Fruit fly (Drosophila melanogaster) whole organism, embryonic: ENCODE measurements around the gene aru.

Experiments
- Awh ChIP-seq: fragments of 200-800 bp; sonication (Bioruptor generic); IDR thresholded peaks from 2 replicates; pipeline ENCODE4, ENCODE4 v1.3.6; 2022; ENCODE audit warnings: missing biosample characterization, missing genetic modification characterization
- Bgb ChIP-seq: fragments of 200-800 bp; sonication (Bioruptor generic); IDR thresholded peaks from 2 replicates; pipeline ENCODE4 v1.3.6; 2022; ENCODE audit warnings: missing biosample characterization, missing genetic modification characterization; ENCODE audit not compliant: partially characterized antibody
- Blimp-1 ChIP-seq: fragments of 200-800 bp; sonication (Bioruptor generic); optimal IDR thresholded peaks from 3 replicates; lab custom pipeline; 2018; ENCODE audit warnings: missing biosample characterization, missing genetic modification characterization, mild to moderate bottlenecking, moderate library complexity, missing genetic modification reagents
- C15 ChIP-seq: fragments of 200-800 bp; sonication (Bioruptor generic); IDR thresholded peaks from 3 replicates; pipeline ENCODE4 v1.3.6; 2022; ENCODE audit warnings: missing biosample characterization, missing genetic modification characterization
- CG14965 ChIP-seq: fragments of 200-800 bp; sonication (Bioruptor generic); optimal IDR thresholded peaks from 2 replicates; lab custom pipeline; 2016; ENCODE audit warnings: missing biosample characterization, missing genetic modification characterization, borderline replicate concordance
- CG16779 ChIP-seq: fragments of 200-800 bp; sonication (Bioruptor generic); IDR thresholded peaks from 2 replicates; pipeline ENCODE4 v1.3.6; 2022; ENCODE audit warnings: missing biosample characterization, missing genetic modification characterization
- CG16815 ChIP-seq: fragments of 200-800 bp; sonication (Bioruptor generic); optimal IDR thresholded peaks from 3 replicates; lab custom pipeline; 2017; ENCODE audit warnings: missing biosample characterization, mild to moderate bottlenecking, missing genetic modification characterization
- CG17328 ChIP-seq: fragments of 200-800 bp; sonication (Bioruptor generic); IDR thresholded peaks from 2 replicates; pipeline ENCODE4 v1.3.6; 2022; ENCODE audit warnings: missing biosample characterization, missing genetic modification characterization
- CG18262 ChIP-seq: fragments of 200-800 bp; optimal IDR thresholded peaks from 3 replicates; lab custom pipeline; 2019; ENCODE audit warnings: missing biosample characterization, mild to moderate bottlenecking, missing genetic modification characterization, moderate library complexity
- CG2712 ChIP-seq: fragments of 200-800 bp; optimal IDR thresholded peaks from 3 replicates; lab custom pipeline; 2019; ENCODE audit warnings: missing biosample characterization, mild to moderate bottlenecking, missing genetic modification characterization, moderate library complexity
- CG30020 ChIP-seq: fragments of 200-800 bp; optimal IDR thresholded peaks from 2 replicates; lab custom pipeline; 2019; ENCODE audit warnings: missing biosample characterization, mild to moderate bottlenecking, missing genetic modification characterization, moderate library complexity
- CG3838 ChIP-seq: fragments of 200-800 bp; sonication (Bioruptor generic); optimal IDR thresholded peaks from 3 replicates; lab custom pipeline; 2016; ENCODE audit warnings: missing biosample characterization, missing genetic modification characterization
- CG4730 ChIP-seq: fragments of 200-800 bp; sonication (Bioruptor generic); IDR thresholded peaks from 2 replicates; pipeline ENCODE4 v1.3.6; 2022; ENCODE audit warnings: missing biosample characterization, missing genetic modification characterization
- CG4854 ChIP-seq: fragments of 200-800 bp; sonication (Bioruptor generic); optimal IDR thresholded peaks from 2 replicates; lab custom pipeline; 2016; ENCODE audit warnings: missing biosample characterization, missing genetic modification characterization, inconsistent platforms
- CG7963 ChIP-seq: fragments of 200-800 bp; sonication (Bioruptor generic); IDR thresholded peaks from 3 replicates; pipeline ENCODE4 v1.3.6; 2022; ENCODE audit warnings: missing biosample characterization, missing genetic modification characterization; ENCODE audit not compliant: partially characterized antibody
- CG8765 ChIP-seq: fragments of 200-800 bp; sonication (Bioruptor generic); IDR thresholded peaks from 2 replicates; pipeline ENCODE4 v1.3.6; 2022; ENCODE audit warnings: missing biosample characterization, missing genetic modification characterization
- CG9437 ChIP-seq: fragments of 200-800 bp; sonication (Bioruptor generic); optimal IDR thresholded peaks from 2 replicates; lab custom pipeline; 2018; ENCODE audit warnings: missing biosample characterization, mild to moderate bottlenecking, missing genetic modification characterization
- CG9817 ChIP-seq: fragments of 200-800 bp; sonication (Bioruptor generic); optimal IDR thresholded peaks from 2 replicates; lab custom pipeline; 2018; ENCODE audit warnings: missing biosample characterization, mild to moderate bottlenecking, missing genetic modification characterization, moderate library complexity
- CG9932 ChIP-seq: fragments of 200-800 bp; sonication (Bioruptor generic); IDR thresholded peaks from 2 replicates; pipeline ENCODE4 v1.3.6; 2022; ENCODE audit warnings: missing biosample characterization, missing genetic modification characterization
- D19B ChIP-seq: fragments of 200-800 bp; sonication (Bioruptor generic); optimal IDR thresholded peaks from 2 replicates; lab custom pipeline; 2017; ENCODE audit warnings: missing biosample characterization, mild to moderate bottlenecking, missing genetic modification characterization
- Doc2 ChIP-seq: fragments of 200-800 bp; sonication (Bioruptor generic); IDR thresholded peaks from 2 replicates; pipeline ENCODE4 v1.3.6; 2022; ENCODE audit warnings: missing biosample characterization, missing genetic modification characterization
- Doc3 ChIP-seq: fragments of 200-800 bp; sonication (Bioruptor generic); IDR thresholded peaks from 3 replicates; pipeline ENCODE4 v1.3.6; 2022; ENCODE audit warnings: missing biosample characterization, missing genetic modification characterization; ENCODE audit not compliant: partially characterized antibody
- E2f2 ChIP-seq: fragments of 200-800 bp; sonication (Bioruptor generic); IDR thresholded peaks from 2 replicates; pipeline ENCODE4 v1.3.6; 2022; ENCODE audit warnings: missing biosample characterization, missing genetic modification characterization
- Ets97D ChIP-seq: fragments of 200-800 bp; sonication (Bioruptor generic); optimal IDR thresholded peaks from 3 replicates; lab custom pipeline; 2016; ENCODE audit warnings: missing biosample characterization, missing genetic modification characterization
- H15 ChIP-seq: fragments of 200-800 bp; sonication (Bioruptor generic); IDR thresholded peaks from 3 replicates; pipeline ENCODE4 v1.3.6; 2022; ENCODE audit warnings: missing biosample characterization, missing genetic modification characterization
- MBD-R2 ChIP-seq: fragments of 200-800 bp; sonication (Bioruptor generic); IDR thresholded peaks from 2 replicates; pipeline ENCODE4 v1.3.6; 2022; ENCODE audit warnings: missing biosample characterization, missing genetic modification characterization
- MESR4 ChIP-seq: fragments of 200-800 bp; sonication (Bioruptor generic); optimal IDR thresholded peaks from 2 replicates; lab custom pipeline; 2018; ENCODE audit warnings: missing biosample characterization, mild to moderate bottlenecking, missing genetic modification characterization, moderate library complexity
- Pdp1 ChIP-seq, 2 experiments: fragments of 200-800 bp; sonication (Bioruptor generic); optimal IDR thresholded peaks; 3 replicates each; lab custom pipeline; 2016; ENCODE audit warnings: missing biosample characterization in 2 of 2, missing genetic modification characterization in 2 of 2, mild to moderate bottlenecking in 1 of 2, moderate library complexity in 1 of 2
- Six4 ChIP-seq: fragments of 200-800 bp; sonication (Bioruptor generic); optimal IDR thresholded peaks from 2 replicates; lab custom pipeline; 2016; ENCODE audit warnings: missing biosample characterization, missing genetic modification characterization
- Stat92E ChIP-seq, 3 experiments: fragments of >200 bp in 2 of 3; fragments of 200-800 bp in 1 of 3; sonication (Bioruptor generic) in 1 of 3; optimal IDR thresholded peaks; 2 replicates each; lab custom pipeline; 2017 to 2019; ENCODE audit warnings: missing biosample characterization in 3 of 3, missing genetic modification characterization in 3 of 3, mild to moderate bottlenecking in 1 of 3, moderate library complexity in 1 of 3
- Taf1 ChIP-seq: fragments of 200-800 bp; sonication (Bioruptor generic); IDR thresholded peaks from 2 replicates; pipeline ENCODE4 v1.3.6; 2022; ENCODE audit warnings: missing biosample characterization, missing genetic modification characterization
- Usf ChIP-seq: fragments of 200-800 bp; sonication (Bioruptor generic); optimal IDR thresholded peaks from 2 replicates; lab custom pipeline; 2017; ENCODE audit warnings: missing genotype, missing biosample characterization, missing genetic modification characterization
- bbx ChIP-seq: fragments of 200-800 bp; sonication (Bioruptor generic); IDR thresholded peaks from 2 replicates; pipeline ENCODE4 v1.3.6; 2022; ENCODE audit warnings: missing biosample characterization, missing genetic modification characterization; ENCODE audit not compliant: partially characterized antibody
- bcd ChIP-seq: fragments of 200-800 bp; sonication (Bioruptor generic); optimal IDR thresholded peaks from 2 replicates; lab custom pipeline; 2017; ENCODE audit warnings: missing biosample characterization, mild to moderate bottlenecking, missing genetic modification characterization
- bsh ChIP-seq, 2 experiments: fragments of 200-800 bp; sonication (Bioruptor generic); optimal IDR thresholded peaks; 2 replicates each; lab custom pipeline; 2017 to 2018; ENCODE audit warnings: mild to moderate bottlenecking in 2 of 2, missing biosample characterization in 2 of 2, missing genetic modification characterization in 2 of 2, moderate library complexity in 1 of 2
- da ChIP-seq: fragments of 200-800 bp; sonication (Bioruptor generic); optimal IDR thresholded peaks from 2 replicates; lab custom pipeline; 2016; ENCODE audit warnings: missing biosample characterization, missing genetic modification characterization
- dm ChIP-seq: fragments of 200-800 bp; sonication (Bioruptor generic); optimal IDR thresholded peaks from 3 replicates; lab custom pipeline; 2016; ENCODE audit warnings: missing biosample characterization, missing genetic modification characterization
- dmrt11E ChIP-seq: fragments of 200-800 bp; sonication (Bioruptor generic); optimal IDR thresholded peaks from 3 replicates; lab custom pipeline; 2018; ENCODE audit warnings: missing biosample characterization, mild to moderate bottlenecking, missing genetic modification characterization, moderate library complexity
- dysf ChIP-seq: fragments of 200-800 bp; sonication (Bioruptor generic); IDR thresholded peaks from 3 replicates; pipeline ENCODE4 v1.3.6; 2022; ENCODE audit warnings: missing biosample characterization, missing genetic modification characterization
- eve ChIP-seq, 2 experiments: fragments of >200 bp; optimal IDR thresholded peaks; 2 replicates each; lab custom pipeline; 2017; ENCODE audit warnings: missing biosample characterization in 2 of 2, missing genetic modification characterization in 2 of 2
- fru ChIP-seq: fragments of >200 bp; optimal IDR thresholded peaks from 2 replicates; lab custom pipeline; 2017
- gro ChIP-seq: fragments of 200-800 bp; sonication (Bioruptor generic); optimal IDR thresholded peaks from 2 replicates; lab custom pipeline; 2016; ENCODE audit warnings: missing biosample characterization, missing genetic modification characterization
- hb ChIP-seq: fragments of 200-800 bp; sonication (Bioruptor generic); IDR thresholded peaks from 3 replicates; pipeline ENCODE4 v1.3.6; 2022; ENCODE audit warnings: missing biosample characterization, missing genetic modification characterization; ENCODE audit not compliant: partially characterized antibody
- hkb ChIP-seq, 2 experiments: fragments of 200-800 bp in 1 of 2; fragments of >200 bp in 1 of 2; sonication (Bioruptor generic) in 1 of 2; IDR thresholded peaks in 1 of 2; optimal IDR thresholded peaks in 1 of 2; 2 replicates each; pipeline versions ENCODE4 v1.3.6 to Lab custom; 2017 to 2022; ENCODE audit warnings: missing biosample characterization in 1 of 2, missing genetic modification characterization in 1 of 2
- p53 ChIP-seq: fragments of 200-800 bp; sonication (Bioruptor generic); optimal IDR thresholded peaks from 2 replicates; lab custom pipeline; 2016; ENCODE audit warnings: missing biosample characterization, missing genetic modification characterization
- pita ChIP-seq: fragments of 200-800 bp; sonication (Bioruptor generic); optimal IDR thresholded peaks from 2 replicates; lab custom pipeline; 2017; ENCODE audit warnings: missing biosample characterization, mild to moderate bottlenecking, missing genetic modification characterization
- row ChIP-seq: fragments of 200-800 bp; sonication (Bioruptor generic); IDR thresholded peaks from 3 replicates; pipeline ENCODE4 v1.3.6; 2022; ENCODE audit warnings: missing biosample characterization, missing genetic modification characterization
- sqz ChIP-seq: fragments of 200-800 bp; sonication (Bioruptor generic); optimal IDR thresholded peaks from 3 replicates; lab custom pipeline; 2018; ENCODE audit warnings: missing biosample characterization, mild to moderate bottlenecking, missing genetic modification characterization
- stwl ChIP-seq: fragments of 200-800 bp; sonication (Bioruptor generic); optimal IDR thresholded peaks from 3 replicates; lab custom pipeline; 2018; ENCODE audit warnings: missing biosample characterization, mild to moderate bottlenecking, missing genetic modification characterization, moderate library complexity

The aru gene

dm6 chr2L:852647-853111 lies 15.5 kb downstream of the aru start, which contains the start of the genes CG4291 and kraken (continued):
- TF ChIP-seq CG9932 (GFP tag; lab: Robert Waterston, UW) = peak; percentile 86
- TF ChIP-seq bsh (GFP tag; optimal IDR thresholded peaks at IDR 0.05; lab: Kevin White, UChicago) = peak in 1 of 2 experiments; percentile 41
- TF ChIP-seq CG17328 = peak; percentile 44
- TF ChIP-seq Bgb (GFP tag; lab: Robert Waterston, UW) = peak; percentile 68
- TF ChIP-seq bbx = peak; percentile 65
- TF ChIP-seq CG4730 (GFP tag; lab: Robert Waterston, UW) = peak; percentile 34
- peak; percentile 97 for TF ChIP-seq MBD-R2 (GFP tag; lab: Robert Waterston, UW)
- peak; percentile 52 for TF ChIP-seq p53
- TF ChIP-seq CG16815 (GFP tag; lab: Kevin White, UChicago) = no peak
- no peak for TF ChIP-seq Six4
- TF ChIP-seq CG7963 (GFP tag; lab: Robert Waterston, UW) = 0 out of 3 replicates have a peak, but pooled peaks have one; percentile 6
- TF ChIP-seq Usf (GFP tag; lab: Kevin White, UChicago) = no peak
- TF ChIP-seq Doc2 (GFP tag; lab: Robert Waterston, UW) = no peak
- TF ChIP-seq E2f2 (GFP tag; lab: Robert Waterston, UW) = peak; percentile 48
- TF ChIP-seq C15 (GFP tag; lab: Robert Waterston, UW) = no peak
- peak; percentile 43 for TF ChIP-seq CG2712
- TF ChIP-seq CG16779 = peak; percentile 74
- TF ChIP-seq dmrt11E (tag; lab: Kevin White, UChicago) = peak; percentile 6
- peak; percentile 73 for TF ChIP-seq gro
- TF ChIP-seq Taf1 = 0 out of 2 replicates have a peak, but pooled peaks have one; percentile 7
- peak; percentile 93 for TF ChIP-seq MESR4 (GFP tag; lab: Kevin White, UChicago)
- peak; percentile 60 for TF ChIP-seq CG9817 (tag; lab: Kevin White, UChicago)
- peak; percentile 38 for TF ChIP-seq dm (GFP tag; lab: Kevin White, UChicago)
- peak; percentile 33 for TF ChIP-seq Blimp-1
- TF ChIP-seq sqz (GFP tag; lab: Kevin White, UChicago) = no peak
- peak; percentile 7 for TF ChIP-seq Ets97D (GFP tag; lab: Kevin White, UChicago)
- TF ChIP-seq CG14965 (GFP tag; lab: Kevin White, UChicago) = no peak
- TF ChIP-seq Awh (GFP tag; lab: Robert Waterston, UW) = 0 out of 2 replicates have a peak, but pooled peaks have one; percentile 17
- no peak for TF ChIP-seq D19B (GFP tag; lab: Kevin White, UChicago)
- no peak for TF ChIP-seq hb (GFP tag; lab: Robert Waterston, UW)
- TF ChIP-seq da (GFP tag; lab: Kevin White, UChicago) = no peak
- TF ChIP-seq CG8765 (GFP tag; lab: Robert Waterston, UW) = no peak
- TF ChIP-seq bcd (GFP tag; lab: Kevin White, UChicago) = no peak
- peak; percentile 32 for TF ChIP-seq CG18262
- peak; percentile 60; the same call in 2 of the 3 replicates for TF ChIP-seq dysf (GFP tag; lab: Robert Waterston, UW)
- TF ChIP-seq CG9437 (GFP tag; lab: Kevin White, UChicago) = peak; percentile 11
- TF ChIP-seq H15 (GFP tag; lab: Robert Waterston, UW) = peak; percentile 18; the same call in 1 of the 3 replicates
- TF ChIP-seq Doc3 (GFP tag; lab: Robert Waterston, UW) = no peak
- TF ChIP-seq Pdp1 (GFP tag; optimal IDR thresholded peaks at IDR 0.05; lab: Kevin White, UChicago) = peak; percentile 60 to 70
- peak; percentile 27 for TF ChIP-seq CG30020
- no peak for TF ChIP-seq pita (GFP tag; lab: Kevin White, UChicago)
- peak in 1 of 3 experiments; percentile 56 for TF ChIP-seq Stat92E (GFP tag; optimal IDR thresholded peaks at IDR 0.05; lab: Kevin White, UChicago)
- peak; percentile 50 for TF ChIP-seq stwl (tag; lab: Kevin White, UChicago)
- no peak for TF ChIP-seq CG4854 (GFP tag; lab: Kevin White, UChicago)
- TF ChIP-seq CG3838 = no peak
- no peak for TF ChIP-seq fru (lab: Kevin White, UChicago)
- TF ChIP-seq row (GFP tag; lab: Robert Waterston, UW) = peak; percentile 88
- no peak for TF ChIP-seq hkb (optimal IDR thresholded peaks at IDR 0.05; lab: Kevin White, UChicago)
- no peak; the same call in 1 of the 2 replicates for TF ChIP-seq hkb (GFP tag; IDR thresholded peaks at IDR 0.05; lab: Robert Waterston, UW)
- no peak for TF ChIP-seq eve (GFP tag; optimal IDR thresholded peaks at IDR 0.05; lab: Kevin White, UChicago)
